Fruit fly (Drosophila melanogaster) whole organism, prepupa: ENCODE results near the gene CG7191.

ENCODE experiments used
- CG10631 ChIP-seq: fragments of 200-800 bp; sonication (Bioruptor generic); optimal IDR thresholded peaks from 2 replicates; lab custom pipeline; 2016; ENCODE audit warnings: missing biosample characterization, missing genetic modification characterization
- CG16779 ChIP-seq: fragments of 200-800 bp; sonication (Bioruptor generic); optimal IDR thresholded peaks from 3 replicates; lab custom pipeline; 2017; ENCODE audit warnings: missing biosample characterization, mild to moderate bottlenecking, missing genetic modification characterization
- CG32006 ChIP-seq: fragments of 200-800 bp; sonication (Bioruptor generic); optimal IDR thresholded peaks from 3 replicates; lab custom pipeline; 2017; ENCODE audit warnings: missing biosample characterization, mild to moderate bottlenecking, missing genetic modification characterization
- CG4318 ChIP-seq: fragments of 200-800 bp; sonication (Bioruptor generic); optimal IDR thresholded peaks from 3 replicates; lab custom pipeline; 2017; ENCODE audit warnings: missing biosample characterization, mild to moderate bottlenecking, missing genetic modification characterization
- CG6163 ChIP-seq: fragments of 200-800 bp; sonication (Bioruptor generic); IDR thresholded peaks from 3 replicates; pipeline ENCODE4 v1.3.6; 2022; ENCODE audit warnings: missing biosample characterization, missing genetic modification characterization
- CG6808 ChIP-seq: fragments of 200-800 bp; sonication (Bioruptor generic); optimal IDR thresholded peaks from 3 replicates; lab custom pipeline; 2017; ENCODE audit warnings: missing biosample characterization, missing genetic modification characterization, mild to moderate bottlenecking, moderate library complexity, missing genetic modification reagents
- Gug ChIP-seq: fragments of 200-800 bp; sonication (Bioruptor generic); IDR thresholded peaks from 2 replicates; pipeline ENCODE4 v1.3.6; 2022; ENCODE audit warnings: missing biosample characterization, missing genetic modification characterization
- Lpt ChIP-seq: fragments of 200-800 bp; sonication (Bioruptor generic); optimal IDR thresholded peaks from 3 replicates; lab custom pipeline; 2016; ENCODE audit warnings: missing biosample characterization, missing genetic modification characterization
- Sox15 ChIP-seq: fragments of 200-800 bp; sonication (Bioruptor generic); optimal IDR thresholded peaks from 3 replicates; lab custom pipeline; 2016; ENCODE audit warnings: missing biosample characterization, missing genetic modification characterization
- fd85E ChIP-seq: fragments of 200-800 bp; sonication (Bioruptor generic); optimal IDR thresholded peaks from 3 replicates; lab custom pipeline; 2016; ENCODE audit warnings: missing biosample characterization, missing genetic modification characterization
- fkh ChIP-seq: fragments of 200-800 bp; sonication (Bioruptor generic); optimal IDR thresholded peaks from 3 replicates; lab custom pipeline; 2017; ENCODE audit warnings: missing biosample characterization, mild to moderate bottlenecking, missing genetic modification characterization, moderate library complexity
- pdm3 ChIP-seq: fragments of 200-800 bp; sonication (Bioruptor generic); optimal IDR thresholded peaks from 3 replicates; lab custom pipeline; 2016; ENCODE audit warnings: missing biosample characterization, missing genetic modification characterization
- svp ChIP-seq: fragments of 200-800 bp; sonication (Bioruptor generic); peaks from one replicate; lab custom pipeline; 2016; ENCODE audit warnings: missing biosample characterization, missing genetic modification characterization

dm6 chr2L:7809699-7810088, 42.3 kb downstream of the CG7191 start:
- no peak for TF ChIP-seq CG16779 (tag; lab: Kevin White, UChicago)
- TF ChIP-seq CG6163 (GFP tag; lab: Robert Waterston, UW) = no peak; the same call in 2 of the 3 replicates
- no peak for TF ChIP-seq CG6808
- no peak for TF ChIP-seq pdm3 (GFP tag; lab: Kevin White, UChicago)
- peak; percentile 93 for TF ChIP-seq fkh (GFP tag; lab: Kevin White, UChicago)
- TF ChIP-seq CG32006 (GFP tag; lab: Kevin White, UChicago) = no peak
- TF ChIP-seq CG4318 = no peak
- peak; percentile 38 for TF ChIP-seq Lpt
- no peak for TF ChIP-seq Sox15 (GFP tag; lab: Kevin White, UChicago)
- peak; percentile 20; the same call in 1 of the 2 replicates for TF ChIP-seq Gug (GFP tag; lab: Robert Waterston, UW)
- no peak for TF ChIP-seq CG10631 (GFP tag; lab: Kevin White, UChicago)
- TF ChIP-seq fd85E = no peak
- no peak for TF ChIP-seq svp (GFP tag; lab: Kevin White, UChicago)
